Fruit fly (Drosophila melanogaster): Measurements from ENCODE around the gene CG43739.

CG43739 gene

dm6 chr2L:20935338-20936060 is 16.8 kb upstream of the CG43739 start (continued):
- TF ChIP-seq nom (GFP tag; optimal IDR thresholded peaks at IDR 0.05) (peak; percentile 28), CG4730 (GFP tag; IDR thresholded peaks at IDR 0.05) (no peak), CG12071 (GFP tag; optimal IDR thresholded peaks at IDR 0.05) (no peak), Bgb (GFP tag; IDR thresholded peaks at IDR 0.05; ENCODE audit: partially characterized antibody) (no peak), CG10274 (GFP tag; optimal IDR thresholded peaks at IDR 0.05) (no peak), al (GFP tag; IDR thresholded peaks at IDR 0.05) (no peak), Poxn (GFP tag; IDR thresholded peaks at IDR 0.05) (no peak), croc (GFP tag; conservative IDR thresholded peaks at IDR 0.05) (no peak), fd102C (GFP tag; optimal IDR thresholded peaks at IDR 0.05) (peak; percentile 50), HmgZ (tag; optimal IDR thresholded peaks at IDR 0.05) (no peak), CG32772 (GFP tag; IDR thresholded peaks at IDR 0.05) (no peak), emc (GFP tag; optimal IDR thresholded peaks at IDR 0.05) (no peak), fru (optimal IDR thresholded peaks at IDR 0.05) (no peak), Hmr (GFP tag; optimal IDR thresholded peaks at IDR 0.05) (no peak), CG18262 (tag; optimal IDR thresholded peaks at IDR 0.05) (no peak), ttk (GFP tag; IDR thresholded peaks at IDR 0.05) (no peak), cg (GFP tag; optimal IDR thresholded peaks at IDR 0.05) (peak; percentile 10), CG10209 (GFP tag; optimal IDR thresholded peaks at IDR 0.05) (peak; percentile 30), Taf1 (GFP tag; IDR thresholded peaks at IDR 0.05) (no peak), Nf-YC (tag; optimal IDR thresholded peaks at IDR 0.05) (no peak), run (tag; optimal IDR thresholded peaks at IDR 0.05) (no peak), slp2 (GFP tag; optimal IDR thresholded peaks at IDR 0.05) (no peak), CG7786 (GFP tag; optimal IDR thresholded peaks at IDR 0.05) (no peak), Stat92E (GFP tag; optimal IDR thresholded peaks at IDR 0.05) (no peak), bigmax (GFP tag; optimal IDR thresholded peaks at IDR 0.05) (no peak), YL-1 (GFP tag; optimal IDR thresholded peaks at IDR 0.05) (no peak), ERR (GFP tag; optimal IDR thresholded peaks at IDR 0.05) (no peak)

dm6 chr2L:20934678-20935077 is 15.9 kb upstream of the CG43739 start:
- peak; percentile 11 for TF ChIP-seq D19A (tag; optimal IDR thresholded peaks at IDR 0.05)
- peak; percentile 58 for TF ChIP-seq fd102C (GFP tag; optimal IDR thresholded peaks at IDR 0.05)
- TF ChIP-seq CG3995 (GFP tag; optimal IDR thresholded peaks at IDR 0.05) = no peak
- no peak for TF ChIP-seq slp2 (GFP tag; optimal IDR thresholded peaks at IDR 0.05)
- TF ChIP-seq gt (GFP tag; IDR thresholded peaks at IDR 0.05) = no peak
- TF ChIP-seq cg (GFP tag; optimal IDR thresholded peaks at IDR 0.05) = no peak
- TF ChIP-seq dmrt11E (tag; optimal IDR thresholded peaks at IDR 0.05) = peak; percentile 13
- TF ChIP-seq CG6791 (GFP tag; IDR thresholded peaks at IDR 0.05; ENCODE audit: partially characterized antibody) = no peak
- TF ChIP-seq CG15696 (tag; optimal IDR thresholded peaks at IDR 0.05) = peak; percentile 38
- peak; percentile 22 for TF ChIP-seq CG1603 (tag; optimal IDR thresholded peaks at IDR 0.05)
- no peak for TF ChIP-seq CG7928 (GFP tag; optimal IDR thresholded peaks at IDR 0.05)
- 0 out of 2 replicates have a peak, but pooled peaks have one; percentile 43 for TF ChIP-seq Xrp1 (GFP tag; IDR thresholded peaks at IDR 0.05)
- peak; percentile 60 for TF ChIP-seq sens (GFP tag)
- peak; percentile 3 for TF ChIP-seq CG33557 (GFP tag; optimal IDR thresholded peaks at IDR 0.05)
- no peak for TF ChIP-seq Gug (GFP tag; IDR thresholded peaks at IDR 0.05)
- no peak for TF ChIP-seq pita (GFP tag; optimal IDR thresholded peaks at IDR 0.05)
- peak; percentile 35 for TF ChIP-seq ac (GFP tag; optimal IDR thresholded peaks at IDR 0.05)
- TF ChIP-seq gce (GFP tag; IDR thresholded peaks at IDR 0.05) = no peak
- TF ChIP-seq CG7745 (tag; optimal IDR thresholded peaks at IDR 0.05) = peak; percentile 19
- no peak for TF ChIP-seq CG18619 (GFP tag; optimal IDR thresholded peaks at IDR 0.05)
